Fruit fly (Drosophila melanogaster) whole organism, adult: Measurements from ENCODE around the gene pHCl-1.

Source experiments
- CG11617 ChIP-seq: fragments of 200-800 bp; sonication (Bioruptor generic); optimal IDR thresholded peaks from 2 replicates; lab custom pipeline; 2017; ENCODE audit warnings: mild to moderate bottlenecking, missing biosample characterization, missing genetic modification reagents, missing genetic modification characterization
- CG12768 ChIP-seq: fragments of 200-800 bp; sonication (Bioruptor generic); optimal IDR thresholded peaks from 2 replicates; lab custom pipeline; 2017; ENCODE audit warnings: missing biosample characterization, missing genetic modification characterization, mild to moderate bottlenecking, moderate library complexity, missing genetic modification reagents
- CG14711 ChIP-seq: fragments of 200-800 bp; sonication (Bioruptor generic); optimal IDR thresholded peaks from 2 replicates; lab custom pipeline; 2018; ENCODE audit warnings: missing biosample characterization, mild to moderate bottlenecking, missing genetic modification characterization, moderate library complexity
- CG1620 ChIP-seq: fragments of 200-800 bp; sonication (Bioruptor generic); optimal IDR thresholded peaks from 2 replicates; lab custom pipeline; 2016; ENCODE audit warnings: missing biosample characterization, missing genetic modification characterization
- CG33017 ChIP-seq: fragments of 200-800 bp; sonication (Bioruptor generic); optimal IDR thresholded peaks from 2 replicates; lab custom pipeline; 2018; ENCODE audit warnings: missing biosample characterization, mild to moderate bottlenecking, missing genetic modification characterization, moderate library complexity
- CG5204 ChIP-seq: fragments of 200-800 bp; sonication (Bioruptor generic); optimal IDR thresholded peaks from 2 replicates; lab custom pipeline; 2016; ENCODE audit warnings: missing biosample characterization, missing genetic modification characterization
- CG7045 ChIP-seq: fragments of 200-800 bp; sonication (Bioruptor generic); optimal IDR thresholded peaks from 2 replicates; lab custom pipeline; 2017; ENCODE audit warnings: missing biosample characterization, mild to moderate bottlenecking, missing genetic modification characterization
- CG7101 ChIP-seq: fragments of 200-800 bp; sonication (Bioruptor generic); optimal IDR thresholded peaks from 2 replicates; lab custom pipeline; 2018; ENCODE audit warnings: missing biosample characterization, mild to moderate bottlenecking, missing genetic modification characterization, moderate library complexity
- Clk ChIP-seq: fragments of 200-800 bp; sonication (Bioruptor generic); optimal IDR thresholded peaks from 2 replicates; lab custom pipeline; 2017; ENCODE audit warnings: missing biosample characterization, missing genetic modification characterization
- Crg-1 ChIP-seq: fragments of 200-800 bp; sonication (Bioruptor generic); optimal IDR thresholded peaks from 2 replicates; lab custom pipeline; 2016; ENCODE audit warnings: missing biosample characterization, missing genetic modification characterization
- Hr96 ChIP-seq: fragments of 200-800 bp; sonication (Bioruptor generic); optimal IDR thresholded peaks from 2 replicates; lab custom pipeline; 2016; ENCODE audit warnings: missing biosample characterization, missing genetic modification characterization
- Mnt ChIP-seq: fragments of 200-800 bp; sonication (Bioruptor generic); optimal IDR thresholded peaks from 2 replicates; lab custom pipeline; 2016; ENCODE audit warnings: missing biosample characterization, mild to moderate bottlenecking, missing genetic modification characterization
- bab1 ChIP-seq: fragments of 200-800 bp; sonication (Bioruptor generic); optimal IDR thresholded peaks from 3 replicates; lab custom pipeline; 2019; ENCODE audit warnings: missing biosample characterization, mild to moderate bottlenecking, missing genetic modification characterization, moderate library complexity
- cic ChIP-seq: fragments of 200-800 bp; sonication (Bioruptor generic); optimal IDR thresholded peaks from 2 replicates; lab custom pipeline; 2017; ENCODE audit warnings: missing biosample characterization, mild to moderate bottlenecking, missing genetic modification characterization, moderate library complexity
- cnc ChIP-seq, 2 experiments: fragments of >200 bp; optimal IDR thresholded peaks; 2 replicates each; lab custom pipeline; 2017
- kay ChIP-seq: fragments of 200-800 bp; sonication (Bioruptor generic); peaks from one replicate; lab custom pipeline; 2016; ENCODE audit warnings: missing biosample characterization, missing genetic modification characterization, borderline replicate concordance
- ovo ChIP-seq: fragments of 200-800 bp; sonication (Bioruptor generic); optimal IDR thresholded peaks from 2 replicates; lab custom pipeline; 2016; ENCODE audit warnings: missing biosample characterization, missing genetic modification characterization
- pad ChIP-seq: fragments of 200-800 bp; sonication (Bioruptor generic); optimal IDR thresholded peaks from 3 replicates; lab custom pipeline; 2017; ENCODE audit warnings: missing biosample characterization, missing genetic modification characterization, mild to moderate bottlenecking, moderate library complexity, missing genetic modification reagents
- tj ChIP-seq: fragments of 200-800 bp; sonication (Bioruptor generic); optimal IDR thresholded peaks from 3 replicates; lab custom pipeline; 2017; ENCODE audit warnings: missing biosample characterization, mild to moderate bottlenecking, missing genetic modification characterization, moderate library complexity
- toe ChIP-seq: fragments of 200-800 bp; sonication (Bioruptor generic); optimal IDR thresholded peaks from 2 replicates; lab custom pipeline; 2016; ENCODE audit warnings: missing biosample characterization, missing genetic modification characterization

The pHCl-1 gene

dm6 chr3L:15906262-15906661 is 7.4 kb upstream of the pHCl-1 start:
- TF ChIP-seq ovo (GFP tag; lab: Kevin White, UChicago): no peak
- TF ChIP-seq CG7101 (tag; lab: Kevin White, UChicago): no peak
- TF ChIP-seq CG5204 (GFP tag; lab: Kevin White, UChicago): no peak
- no peak for TF ChIP-seq Crg-1
- no peak for TF ChIP-seq bab1 (GFP tag; lab: Kevin White, UChicago)
- TF ChIP-seq kay: no peak
- no peak for TF ChIP-seq cnc (optimal IDR thresholded peaks at IDR 0.05; lab: Kevin White, UChicago)
- TF ChIP-seq Mnt (GFP tag; lab: Kevin White, UChicago): no peak
- TF ChIP-seq toe (GFP tag; lab: Kevin White, UChicago): no peak
- TF ChIP-seq pad (GFP tag; lab: Kevin White, UChicago): no peak
- TF ChIP-seq Hr96 (GFP tag; lab: Kevin White, UChicago): no peak
- TF ChIP-seq CG7045: no peak
- no peak for TF ChIP-seq cic
- TF ChIP-seq tj: no peak
- no peak for TF ChIP-seq CG1620 (GFP tag; lab: Kevin White, UChicago)
- no peak for TF ChIP-seq CG14711 (tag; lab: Kevin White, UChicago)
- TF ChIP-seq CG12768 (GFP tag; lab: Kevin White, UChicago): no peak
- no peak for TF ChIP-seq CG33017 (tag; lab: Kevin White, UChicago)
- TF ChIP-seq CG11617 (GFP tag; lab: Kevin White, UChicago): no peak
- TF ChIP-seq Clk (GFP tag; lab: Kevin White, UChicago): no peak

dm6 chr3L:15893490-15893889 is 5.3 kb downstream of the pHCl-1 start:
- TF ChIP-seq tj: no peak
- no peak for TF ChIP-seq Hr96 (GFP tag; lab: Kevin White, UChicago)
- TF ChIP-seq Crg-1: no peak
- TF ChIP-seq CG5204 (GFP tag; lab: Kevin White, UChicago): no peak
- TF ChIP-seq Mnt (GFP tag; lab: Kevin White, UChicago): no peak
- TF ChIP-seq cic: no peak
- no peak for TF ChIP-seq CG7045

dm6 chr3L:15877520-15877919 is 21.3 kb downstream of the pHCl-1 start:
- TF ChIP-seq cnc (optimal IDR thresholded peaks at IDR 0.05; lab: Kevin White, UChicago) (no peak), CG7045 (no peak), cic (no peak), Crg-1 (no peak), toe (GFP tag; lab: Kevin White, UChicago) (no peak)

- TF ChIP-seq CG1620 (GFP tag; lab: Kevin White, UChicago): no peak
- TF ChIP-seq cnc (optimal IDR thresholded peaks at IDR 0.05; lab: Kevin White, UChicago): no peak
- TF ChIP-seq kay: no peak
- no peak for TF ChIP-seq CG14711 (tag; lab: Kevin White, UChicago)
- no peak for TF ChIP-seq CG33017 (tag; lab: Kevin White, UChicago)
- TF ChIP-seq Clk (GFP tag; lab: Kevin White, UChicago): no peak
- TF ChIP-seq pad (GFP tag; lab: Kevin White, UChicago): no peak
- TF ChIP-seq toe (GFP tag; lab: Kevin White, UChicago): no peak
- no peak for TF ChIP-seq CG5204 (GFP tag; lab: Kevin White, UChicago)
- TF ChIP-seq cic: no peak
- no peak for TF ChIP-seq CG11617 (GFP tag; lab: Kevin White, UChicago)
- TF ChIP-seq bab1 (GFP tag; lab: Kevin White, UChicago): no peak
- TF ChIP-seq CG7101 (tag; lab: Kevin White, UChicago): no peak
- no peak for TF ChIP-seq Hr96 (GFP tag; lab: Kevin White, UChicago)
- TF ChIP-seq tj: no peak
- no peak for TF ChIP-seq CG12768 (GFP tag; lab: Kevin White, UChicago)
- no peak for TF ChIP-seq CG7045
- no peak for TF ChIP-seq Mnt (GFP tag; lab: Kevin White, UChicago)
- no peak for TF ChIP-seq Crg-1
These were observed 42.8 kb downstream of the pHCl-1 start for dm6 chr3L:15856035-15856434.

- TF ChIP-seq CG12768 (GFP tag; lab: Kevin White, UChicago) (no peak), Mnt (GFP tag; lab: Kevin White, UChicago) (no peak), tj (no peak), CG14711 (tag; lab: Kevin White, UChicago) (no peak), Clk (GFP tag; lab: Kevin White, UChicago) (no peak), Hr96 (GFP tag; lab: Kevin White, UChicago) (no peak), pad (GFP tag; lab: Kevin White, UChicago) (no peak), toe (GFP tag; lab: Kevin White, UChicago) (no peak), bab1 (GFP tag; lab: Kevin White, UChicago) (no peak), kay (no peak), CG1620 (GFP tag; lab: Kevin White, UChicago) (no peak), Crg-1 (no peak), CG5204 (GFP tag; lab: Kevin White, UChicago) (no peak), ovo (GFP tag; lab: Kevin White, UChicago) (no peak)
These were observed 51.2 kb downstream of the pHCl-1 start for dm6 chr3L:15847655-15848054.

- TF ChIP-seq CG7045 (no peak), cnc (optimal IDR thresholded peaks at IDR 0.05; lab: Kevin White, UChicago) (no peak), cic (no peak), Clk (GFP tag; lab: Kevin White, UChicago) (no peak), CG12768 (GFP tag; lab: Kevin White, UChicago) (no peak), CG11617 (GFP tag; lab: Kevin White, UChicago) (no peak), CG1620 (GFP tag; lab: Kevin White, UChicago) (no peak), Crg-1 (no peak), Hr96 (GFP tag; lab: Kevin White, UChicago) (no peak), kay (no peak), Mnt (GFP tag; lab: Kevin White, UChicago) (no peak), ovo (GFP tag; lab: Kevin White, UChicago) (no peak)
These were observed 51.6 kb downstream of the pHCl-1 start for dm6 chr3L:15847224-15847623.
